Worm (Caenorhabditis elegans) whole organism, L3 larva: ENCODE results near the gene F22E5.6.

ENCODE experiments used
- R02D3.7 ChIP-seq: fragments of 150-350 bp; optimal IDR thresholded peaks from 2 replicates; lab custom pipeline; 2014; ENCODE audit warnings: missing biosample characterization, missing genetic modification characterization
- ZK546.5 ChIP-seq: sonication (generic microtip); optimal IDR thresholded peaks from 2 replicates; lab custom pipeline; 2017; ENCODE audit warnings: missing biosample characterization, missing genetic modification characterization
- aly-2 ChIP-seq: fragments of 150-350 bp; optimal IDR thresholded peaks from 2 replicates; lab custom pipeline; 2014; ENCODE audit warnings: missing biosample characterization, missing genetic modification characterization
- ama-1 ChIP-seq: fragments of 150-350 bp; optimal IDR thresholded peaks from 2 replicates; lab custom pipeline; 2018
- ceh-16 ChIP-seq: sonication (generic microtip); optimal IDR thresholded peaks from 2 replicates; lab custom pipeline; 2017; ENCODE audit warnings: missing biosample characterization, missing genetic modification characterization
- ceh-28 ChIP-seq: fragments of 150-350 bp; optimal IDR thresholded peaks from 2 replicates; lab custom pipeline; 2014; ENCODE audit warnings: missing biosample characterization, missing genetic modification reagents, missing genetic modification characterization
- ceh-82 ChIP-seq: fragments of 150-350 bp; optimal IDR thresholded peaks from 2 replicates; lab custom pipeline; 2014; ENCODE audit warnings: missing biosample characterization, missing genetic modification characterization
- ceh-9 ChIP-seq: sonication (generic microtip); optimal IDR thresholded peaks from 2 replicates; lab custom pipeline; 2018; ENCODE audit warnings: missing biosample characterization, missing genetic modification characterization
- daf-12 ChIP-seq: fragments of 150-350 bp; optimal IDR thresholded peaks from 2 replicates; lab custom pipeline; 2014; ENCODE audit warnings: missing biosample characterization, missing genetic modification reagents, missing genetic modification characterization
- elt-1 ChIP-seq: fragments of 150-350 bp; optimal IDR thresholded peaks from 2 replicates; lab custom pipeline; 2014; ENCODE audit warnings: missing biosample characterization, missing genetic modification characterization
- elt-2 ChIP-seq: sonication (generic microtip); optimal IDR thresholded peaks from 2 replicates; lab custom pipeline; 2016; ENCODE audit warnings: missing genetic modification reagents, mild to moderate bottlenecking, missing genetic modification characterization, missing compliant biosample characterization
- fkh-2 ChIP-seq: fragments of 150-350 bp; optimal IDR thresholded peaks from 2 replicates; lab custom pipeline; 2014; ENCODE audit warnings: missing biosample characterization, missing genetic modification reagents, missing genetic modification characterization
- fos-1 ChIP-seq: fragments of 150-350 bp; optimal IDR thresholded peaks from 2 replicates; lab custom pipeline; 2014; ENCODE audit warnings: missing biosample characterization, missing genetic modification characterization
- hmg-11 ChIP-seq: sonication (generic microtip); optimal IDR thresholded peaks from 2 replicates; lab custom pipeline; 2016; ENCODE audit warnings: missing genetic modification characterization, missing compliant biosample characterization
- jun-1 ChIP-seq: fragments of 150-350 bp; optimal IDR thresholded peaks from 2 replicates; lab custom pipeline; 2014; ENCODE audit warnings: missing biosample characterization, missing genetic modification reagents, missing genetic modification characterization
- lin-15B ChIP-seq: fragments of 150-350 bp; optimal IDR thresholded peaks from 2 replicates; lab custom pipeline; 2014; ENCODE audit warnings: missing biosample characterization, missing genetic modification characterization
- lsy-12 ChIP-seq: sonication (generic microtip); optimal IDR thresholded peaks from 2 replicates; lab custom pipeline; 2016; ENCODE audit warnings: mild to moderate bottlenecking, missing genetic modification characterization, missing compliant biosample characterization
- mdl-1 ChIP-seq: fragments of 150-350 bp; optimal IDR thresholded peaks from 2 replicates; lab custom pipeline; 2014; ENCODE audit warnings: missing biosample characterization, missing genetic modification characterization
- nhr-11 ChIP-seq: fragments of 150-350 bp; optimal IDR thresholded peaks from 2 replicates; lab custom pipeline; 2014; ENCODE audit warnings: missing biosample characterization, missing genetic modification characterization
- nhr-23 ChIP-seq: fragments of 150-350 bp; optimal IDR thresholded peaks from 2 replicates; lab custom pipeline; 2014; ENCODE audit warnings: missing biosample characterization, missing genetic modification reagents, missing genetic modification characterization
- nhr-237 ChIP-seq: fragments of 150-350 bp; optimal IDR thresholded peaks from 2 replicates; lab custom pipeline; 2014; ENCODE audit warnings: missing biosample characterization, missing genetic modification characterization
- nhr-25 ChIP-seq: sonication (generic microtip); optimal IDR thresholded peaks from 2 replicates; lab custom pipeline; 2017; ENCODE audit warnings: missing biosample characterization, missing genetic modification characterization
- nhr-28 ChIP-seq: fragments of 150-350 bp; optimal IDR thresholded peaks from 2 replicates; lab custom pipeline; 2014; ENCODE audit warnings: missing biosample characterization, missing genetic modification characterization
- nhr-43 ChIP-seq: sonication (generic microtip); optimal IDR thresholded peaks from 2 replicates; lab custom pipeline; 2016; ENCODE audit warnings: mild to moderate bottlenecking, missing genetic modification characterization, missing compliant biosample characterization; ENCODE audit not compliant: poor library complexity, severe bottlenecking
- nhr-67 ChIP-seq: fragments of 150-350 bp; optimal IDR thresholded peaks from 2 replicates; lab custom pipeline; 2014; ENCODE audit warnings: missing biosample characterization, missing genetic modification characterization
- nhr-76 ChIP-seq: fragments of 150-350 bp; sonication (generic microtip); optimal IDR thresholded peaks from 5 replicates; lab custom pipeline; 2014; ENCODE audit warnings: missing biosample characterization, missing genetic modification characterization
- nhr-77 ChIP-seq: fragments of 150-350 bp; optimal IDR thresholded peaks from 2 replicates; lab custom pipeline; 2014; ENCODE audit warnings: missing biosample characterization, missing genetic modification characterization
- pha-4 ChIP-seq: fragments of 150-350 bp; optimal IDR thresholded peaks from 2 replicates; lab custom pipeline; 2014; ENCODE audit warnings: missing biosample characterization, missing genetic modification reagents, missing genetic modification characterization
- pqm-1 ChIP-seq: fragments of 150-350 bp; optimal IDR thresholded peaks from 2 replicates; lab custom pipeline; 2017; ENCODE audit warnings: missing biosample characterization, missing genetic modification characterization, inconsistent platforms
- sea-2 ChIP-seq: fragments of 150-350 bp; sonication (generic microtip); optimal IDR thresholded peaks from 4 replicates; lab custom pipeline; 2014; ENCODE audit warnings: missing biosample characterization, missing genetic modification reagents, missing genetic modification characterization
- skn-1 ChIP-seq: fragments of 150-350 bp; optimal IDR thresholded peaks from 2 replicates; lab custom pipeline; 2014; ENCODE audit warnings: missing biosample characterization, missing genetic modification characterization
- unc-62 ChIP-seq: fragments of 150-350 bp; sonication (generic microtip); optimal IDR thresholded peaks from 4 replicates; lab custom pipeline; 2014; ENCODE audit warnings: missing biosample characterization, missing genetic modification reagents, missing genetic modification characterization
- zag-1 ChIP-seq: fragments of 150-350 bp; optimal IDR thresholded peaks from 2 replicates; lab custom pipeline; 2014; ENCODE audit warnings: missing biosample characterization, missing genetic modification characterization
- ztf-11 ChIP-seq: fragments of 150-350 bp; optimal IDR thresholded peaks from 2 replicates; lab custom pipeline; 2014; ENCODE audit warnings: missing biosample characterization, missing genetic modification characterization

The F22E5.6 gene

ce11 chrII:2628401-2628800 lies 21.2 kb upstream of the F22E5.6 start:
- TF ChIP-seq mdl-1 (tag; lab: Kevin White, UChicago) (no peak), skn-1 (no peak), hmg-11 (tag; lab: Kevin White, UChicago) (no peak), elt-2 (no peak), nhr-76 (tag; lab: Kevin White, UChicago) (no peak), R02D3.7 (no peak), fos-1 (tag; lab: Kevin White, UChicago) (no peak)

ce11 chrII:2629270-2629669 lies 20.4 kb upstream of the F22E5.6 start, which contains the start of gene sri-37:
Gene sri-37, plus strand, starts transcription at chrII:2629570.
- no peak for TF ChIP-seq unc-62 (GFP tag; lab: Kevin White, UChicago)
- TF ChIP-seq ZK546.5 (tag; lab: Kevin White, UChicago), result no peak
- TF ChIP-seq nhr-67 (tag; lab: Kevin White, UChicago), result no peak
- no peak for TF ChIP-seq nhr-23 (tag; lab: Kevin White, UChicago)
- TF ChIP-seq ztf-11 (tag; lab: Kevin White, UChicago), result no peak
- TF ChIP-seq R02D3.7, result no peak
- no peak for TF ChIP-seq hmg-11 (tag; lab: Kevin White, UChicago)

- no peak for TF ChIP-seq nhr-237
- TF ChIP-seq ceh-9 (tag; lab: Kevin White, UChicago), result no peak
- TF ChIP-seq ama-1 (lab: Kevin White, UChicago), result no peak
- TF ChIP-seq unc-62 (GFP tag; lab: Kevin White, UChicago), result no peak
- no peak for TF ChIP-seq mdl-1 (tag; lab: Kevin White, UChicago)
- TF ChIP-seq nhr-67 (tag; lab: Kevin White, UChicago), result no peak
- TF ChIP-seq nhr-11 (tag; lab: Kevin White, UChicago), result no peak
- no peak for TF ChIP-seq jun-1 (tag; lab: Kevin White, UChicago)
- no peak for TF ChIP-seq daf-12
- no peak for TF ChIP-seq ztf-11 (tag; lab: Kevin White, UChicago)
- no peak for TF ChIP-seq fkh-2 (tag; lab: Kevin White, UChicago)
- no peak for TF ChIP-seq zag-1
- TF ChIP-seq ceh-28 (tag; lab: Kevin White, UChicago), result no peak
- TF ChIP-seq ceh-82, result no peak
- no peak for TF ChIP-seq nhr-77 (tag; lab: Kevin White, UChicago)
- no peak for TF ChIP-seq elt-2
- no peak for TF ChIP-seq lin-15B
- no peak for TF ChIP-seq nhr-25 (tag; lab: Kevin White, UChicago)
- no peak for TF ChIP-seq sea-2 (GFP tag; lab: Kevin White, UChicago)
- no peak for TF ChIP-seq aly-2 (tag; lab: Kevin White, UChicago)
Measured at ce11 chrII:2631169-2631568, 18.5 kb upstream of the F22E5.6 start, which contains the start of gene D2062.1. Gene D2062.1, plus strand, starts transcription at chrII:2631469.

ce11 chrII:2637359-2637758 lies 12.3 kb upstream of the F22E5.6 start, which contains the start of gene F22E5.21:
Gene F22E5.21, minus strand, starts transcription at chrII:2637459.
- TF ChIP-seq ceh-9 (tag; lab: Kevin White, UChicago), result no peak
- TF ChIP-seq lsy-12 (tag; lab: Kevin White, UChicago), result no peak
- TF ChIP-seq ceh-16 (tag; lab: Kevin White, UChicago), result no peak
- TF ChIP-seq jun-1 (tag; lab: Kevin White, UChicago), result no peak
- TF ChIP-seq fkh-2 (tag; lab: Kevin White, UChicago), result no peak
- no peak for TF ChIP-seq lin-15B
- TF ChIP-seq elt-1 (tag; lab: Kevin White, UChicago), result no peak
- TF ChIP-seq pqm-1, result no peak
- no peak for TF ChIP-seq ZK546.5 (tag; lab: Kevin White, UChicago)
- TF ChIP-seq nhr-28, result no peak
- no peak for TF ChIP-seq nhr-43 (tag; lab: Kevin White, UChicago)
- TF ChIP-seq, all 47 proteins: peak for 0

- TF ChIP-seq daf-12 (no peak), skn-1 (peak; percentile 52), pha-4 (peak; percentile 32)
Measured at ce11 chrII:2638062-2638461, 11.6 kb upstream of the F22E5.6 start, which contains the start of gene F22E5.9. Gene F22E5.9, plus strand, starts transcription at chrII:2638388.
